Fruit fly (Drosophila melanogaster): ENCODE results near the gene CG11983.

The CG11983 gene

DNA sequence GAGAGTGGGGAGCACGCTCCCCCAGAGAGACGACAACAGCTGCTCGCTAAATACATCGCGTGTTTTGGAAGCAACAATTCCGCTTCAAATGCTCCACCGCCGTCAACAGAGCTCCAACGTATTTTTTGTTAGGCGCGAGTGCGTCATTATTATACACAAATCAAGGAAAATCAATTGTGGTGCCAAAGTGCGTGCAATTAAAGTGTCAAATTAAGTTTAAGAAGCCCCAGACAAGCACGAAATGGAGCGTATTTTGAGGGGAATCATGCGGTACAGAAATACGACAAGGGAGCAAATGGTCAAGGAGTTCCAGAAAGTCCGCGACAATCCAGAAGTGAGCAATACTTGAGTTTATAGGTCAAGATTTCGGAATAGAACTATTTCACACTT, 27.4 kb upstream of the CG11983 start, which contains the start of gene CAHbeta:
TSS of gene CAHbeta (plus strand) at position 85 of the 390 bp plus-strand sequence.
- TF ChIP-seq BtbVII (GFP tag; optimal IDR thresholded peaks at IDR 0.05) (peak; percentile 40), Vsx1 (GFP tag; optimal IDR thresholded peaks at IDR 0.05) (no peak), chm (GFP tag; IDR thresholded peaks at IDR 0.05) (peak; percentile 41; the same call in 1 of the 2 replicates), kay (GFP tag; optimal IDR thresholded peaks at IDR 0.05) (peak; percentile 15), Scr (GFP tag; IDR thresholded peaks at IDR 0.05; ENCODE audit: partially characterized antibody) (no peak), sqz (GFP tag; optimal IDR thresholded peaks at IDR 0.05) (peak; percentile 63), ERR (GFP tag; optimal IDR thresholded peaks at IDR 0.05) (no peak), cwo (GFP tag; optimal IDR thresholded peaks at IDR 0.05) (peak; percentile 75), Sry-δ (GFP tag; optimal IDR thresholded peaks at IDR 0.05) (no peak), CG34422 (GFP tag; IDR thresholded peaks at IDR 0.05) (peak; percentile 12; the same call in 1 of the 3 replicates), MTF-1 (GFP tag; optimal IDR thresholded peaks at IDR 0.05; ENCODE audit: borderline replicate concordance) (no peak), stc (GFP tag; IDR thresholded peaks at IDR 0.05) (peak; percentile 23; the same call in 1 of the 2 replicates), CG7987 (GFP tag; optimal IDR thresholded peaks at IDR 0.05) (peak; percentile 66), CG32532 (GFP tag; IDR thresholded peaks at IDR 0.05) (peak; percentile 36; the same call in 1 of the 2 replicates), Jarid2 (GFP tag; optimal IDR thresholded peaks at IDR 0.05) (peak; percentile 34), sug (tag; optimal IDR thresholded peaks at IDR 0.05) (peak; percentile 61), HmgZ (tag; optimal IDR thresholded peaks at IDR 0.05) (peak; percentile 38), scrt (GFP tag; optimal IDR thresholded peaks at IDR 0.05) (peak; percentile 84), Doc3 (GFP tag; IDR thresholded peaks at IDR 0.05; ENCODE audit: partially characterized antibody) (peak; percentile 42; the same call in 1 of the 3 replicates), CG3163 (GFP tag; optimal IDR thresholded peaks at IDR 0.05) (peak; percentile 62), CG7963 (GFP tag; IDR thresholded peaks at IDR 0.05; ENCODE audit: partially characterized antibody) (no peak), onecut (GFP tag; IDR thresholded peaks at IDR 0.05) (0 out of 2 replicates have a peak, but pooled peaks have one; percentile 12), HmgD (GFP tag; optimal IDR thresholded peaks at IDR 0.05) (no peak), unc-4 (GFP tag; IDR thresholded peaks at IDR 0.05; ENCODE audit: partially characterized antibody) (0 out of 2 replicates have a peak, but pooled peaks have one; percentile 7), Hand (GFP tag; optimal IDR thresholded peaks at IDR 0.05) (peak; percentile 65), CG34224 (GFP tag; IDR thresholded peaks at IDR 0.05; ENCODE audit: partially characterized antibody) (peak; percentile 21; the same call in 1 of the 3 replicates), CG34376 (GFP tag; optimal IDR thresholded peaks at IDR 0.05) (peak; percentile 81), CG13624 (GFP tag; optimal IDR thresholded peaks at IDR 0.05) (peak; percentile 31), CG8924 (tag; optimal IDR thresholded peaks at IDR 0.05) (no peak), hkb (optimal IDR thresholded peaks at IDR 0.05) (no peak), hkb (GFP tag; IDR thresholded peaks at IDR 0.05) (peak; percentile 44; the same call in 1 of the 2 replicates), Rx (GFP tag; IDR thresholded peaks at IDR 0.05) (no peak), ash1 (GFP tag; optimal IDR thresholded peaks at IDR 0.05) (no peak), CG12071 (GFP tag; optimal IDR thresholded peaks at IDR 0.05) (peak; percentile 58), CG15269 (tag; optimal IDR thresholded peaks at IDR 0.05) (no peak), peb (GFP tag; IDR thresholded peaks at IDR 0.05) (no peak), Med (GFP tag) (peak; percentile 82), CG3281 (GFP tag; optimal IDR thresholded peaks at IDR 0.05) (peak; percentile 5), dm (GFP tag; optimal IDR thresholded peaks at IDR 0.05) (no peak), Dbx (GFP tag; IDR thresholded peaks at IDR 0.05) (no peak), CG10543 (GFP tag; optimal IDR thresholded peaks at IDR 0.05) (peak; percentile 74), chinmo (GFP tag; IDR thresholded peaks at IDR 0.05; ENCODE audit: partially characterized antibody) (0 out of 4 replicates have a peak, but pooled peaks have one; percentile 71), Dll (GFP tag; IDR thresholded peaks at IDR 0.05; ENCODE audit: partially characterized antibody) (peak; percentile 34; the same call in 1 of the 4 replicates), CG17568 (GFP tag; optimal IDR thresholded peaks at IDR 0.05) (peak; percentile 7), kah (GFP tag; optimal IDR thresholded peaks at IDR 0.05) (peak; percentile 27), crp (GFP tag; optimal IDR thresholded peaks at IDR 0.05) (peak in 1 of 2 experiments; percentile 47), mirr (GFP tag; optimal IDR thresholded peaks at IDR 0.05) (peak; percentile 23), Rfx (GFP tag; IDR thresholded peaks at IDR 0.05) (peak; percentile 19; the same call in 1 of the 2 replicates), Adf1 (GFP tag; IDR thresholded peaks at IDR 0.05) (0 out of 2 replicates have a peak, but pooled peaks have one; percentile 15)

All from whole organism, embryonic.